Worm (Caenorhabditis elegans): ENCODE measurements around the gene lex-1.

The lex-1 gene

DNA sequence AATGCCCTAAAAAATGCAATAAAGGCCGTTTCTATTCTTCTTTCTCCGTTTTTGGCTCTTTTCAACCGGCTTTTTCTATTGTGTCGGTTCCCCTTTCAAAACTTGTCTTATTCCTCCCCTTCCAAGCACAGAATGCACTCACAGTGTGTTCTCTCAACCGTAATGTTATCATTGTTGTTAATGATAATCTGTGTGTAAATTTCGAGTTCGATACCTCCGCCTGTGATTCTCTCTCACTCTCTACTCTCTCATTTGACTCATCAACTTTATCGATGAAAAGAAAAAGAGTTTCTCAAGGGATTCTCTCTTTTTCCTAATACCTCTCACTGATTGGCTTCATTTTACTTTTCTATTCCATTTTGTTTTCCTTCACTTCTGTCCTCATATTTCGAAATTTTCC is 49.4 kb downstream of the lex-1 start (continued):
- TF ChIP-seq nhr-77 (tag; optimal IDR thresholded peaks at IDR 0.05) (no peak), daf-8 (GFP tag; IDR thresholded peaks at IDR 0.05) (no peak), gei-8 (GFP tag; optimal IDR thresholded peaks at IDR 0.05) (no peak), snpc-4 (tag; optimal IDR thresholded peaks at IDR 0.05) (no peak), lsy-2 (tag; optimal IDR thresholded peaks at IDR 0.05) (peak in 1 of 2 experiments; percentile 12), nhr-10 (tag; optimal IDR thresholded peaks at IDR 0.05) (no peak)

DNA sequence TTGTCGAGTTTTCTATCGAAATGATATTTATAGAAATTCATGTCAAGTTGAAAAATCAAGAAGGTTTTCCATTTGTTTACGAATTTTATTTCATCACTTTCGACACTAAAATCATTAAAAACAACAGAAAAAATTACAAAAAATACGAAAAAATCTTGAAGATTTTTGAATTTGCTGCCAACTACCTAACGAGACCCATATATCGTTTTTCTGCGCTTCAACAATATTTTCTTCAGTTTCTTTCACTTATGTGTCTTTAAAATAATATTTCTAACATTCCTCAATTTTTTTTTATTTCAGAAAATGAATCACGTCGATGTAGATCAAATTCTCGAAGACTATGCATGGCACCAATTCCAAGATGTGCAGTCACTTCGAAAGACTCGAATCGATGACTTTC is 49.9 kb downstream of the lex-1 start, which contains the start of gene lin-24:
Gene lin-24 (plus strand): TSS at position 301 of the 400 bp plus-strand sequence.
- TF ChIP-seq pha-4 (GFP tag; IDR thresholded peaks at IDR 0.05) = no peak
- no peak for TF ChIP-seq pha-4 (tag; optimal IDR thresholded peaks at IDR 0.05)
- no peak for TF ChIP-seq ZK546.5 (tag; optimal IDR thresholded peaks at IDR 0.05)
- no peak for TF ChIP-seq ctbp-1 (GFP tag; IDR thresholded peaks at IDR 0.05)
- TF ChIP-seq F49E8.2 (tag; optimal IDR thresholded peaks at IDR 0.05; ENCODE audit: borderline replicate concordance) = no peak
- TF ChIP-seq hlh-30 (tag; optimal IDR thresholded peaks at IDR 0.05; ENCODE audit: insufficient read depth) = no peak
- no peak for TF ChIP-seq F37D6.2 (tag; optimal IDR thresholded peaks at IDR 0.05)
- no peak for TF ChIP-seq hmg-1.1 (GFP tag; IDR thresholded peaks at IDR 0.05)
- TF ChIP-seq mxl-2 (GFP tag; conservative IDR thresholded peaks at IDR 0.05) = no peak
- no peak for TF ChIP-seq unc-39 (tag; optimal IDR thresholded peaks at IDR 0.05)
- TF ChIP-seq ztf-11 (tag; optimal IDR thresholded peaks at IDR 0.05) = no peak
- no peak for TF ChIP-seq zip-11 (GFP tag; IDR thresholded peaks at IDR 0.05)
- no peak for TF ChIP-seq spr-3 (GFP tag; optimal IDR thresholded peaks at IDR 0.05)
- TF ChIP-seq nhr-42 (GFP tag; IDR thresholded peaks at IDR 0.05) = no peak
- TF ChIP-seq lir-3 (tag; optimal IDR thresholded peaks at IDR 0.05) = no peak
- TF ChIP-seq dmd-9 (GFP tag; IDR thresholded peaks at IDR 0.05) = no peak

DNA sequence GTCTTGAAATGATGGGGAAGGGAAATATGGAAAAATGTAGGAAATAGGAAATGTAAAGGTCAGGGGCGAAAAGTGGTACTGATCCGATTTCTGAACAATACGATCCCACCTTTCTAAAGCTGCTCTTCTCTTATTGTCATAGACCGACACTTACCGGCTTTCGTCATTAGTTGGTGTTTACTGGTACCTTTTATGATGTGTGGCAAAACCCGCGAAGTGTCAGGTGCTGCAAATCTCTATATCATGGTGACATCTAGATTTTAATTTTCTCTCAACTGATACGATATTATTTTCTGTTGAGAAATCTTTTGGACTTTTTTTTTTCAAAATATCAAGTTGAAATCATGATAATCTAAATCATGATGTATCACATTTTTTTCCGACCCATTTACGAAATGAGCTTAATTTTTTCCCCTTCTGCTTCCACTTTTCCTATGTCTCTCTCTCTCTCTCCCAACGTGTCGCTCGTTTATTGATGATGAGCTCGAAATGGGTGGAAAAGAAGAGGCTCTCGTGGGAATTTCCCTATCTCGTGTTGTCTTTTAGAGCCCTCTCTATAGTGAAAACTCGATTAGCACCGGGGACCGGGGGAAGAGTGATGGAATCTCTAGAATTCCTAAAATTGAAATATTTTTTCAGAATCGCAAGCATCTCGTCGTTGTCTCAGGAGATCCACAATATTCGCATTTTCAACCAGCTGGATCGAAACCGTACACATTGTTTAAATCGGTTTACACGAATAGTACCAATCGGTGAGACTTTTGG is 52.2 kb downstream of the lex-1 start:
- TF ChIP-seq ceh-20 (GFP tag; IDR thresholded peaks at IDR 0.05) (0 out of 2 replicates have a peak, but pooled peaks have one; percentile 16), zfp-3 (GFP tag; conservative IDR thresholded peaks at IDR 0.05) (no peak), unc-62 (GFP tag; optimal IDR thresholded peaks at IDR 0.05 in 1 of 2) (peak in 1 of 2 experiments; percentile 60), unc-62 (tag; optimal IDR thresholded peaks at IDR 0.05) (no peak), hlh-30 (tag; optimal IDR thresholded peaks at IDR 0.05; ENCODE audit: insufficient read depth) (peak; percentile 17)

DNA sequence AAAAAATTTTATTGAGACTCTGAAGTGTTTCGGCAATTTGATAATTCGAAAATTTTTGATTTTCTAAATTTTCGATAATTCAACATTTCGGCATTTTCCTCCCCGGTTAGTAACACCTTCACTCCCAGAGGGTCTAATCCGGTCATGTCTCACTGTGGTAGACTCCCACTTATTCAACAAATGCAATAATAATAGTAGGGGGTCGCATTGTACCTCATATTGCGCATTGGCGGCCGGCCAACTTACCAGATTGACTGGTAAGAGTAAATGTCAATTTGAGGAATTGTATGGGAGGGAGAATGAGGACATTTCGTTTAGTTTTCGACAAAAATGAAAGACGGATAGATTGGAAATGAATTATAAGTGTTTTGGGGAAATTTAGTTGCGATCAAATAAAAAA is 54.5 kb downstream of the lex-1 start:
- no peak for TF ChIP-seq arid-1 (GFP tag; conservative IDR thresholded peaks at IDR 0.05)
- TF ChIP-seq mes-2 (tag; optimal IDR thresholded peaks at IDR 0.05; ENCODE audit: poor library complexity, severe bottlenecking) = peak; percentile 1
- TF ChIP-seq snpc-4 (tag; optimal IDR thresholded peaks at IDR 0.05) = no peak
- TF ChIP-seq nhr-10 (tag; optimal IDR thresholded peaks at IDR 0.05) = no peak
